Worm (Caenorhabditis elegans) whole organism, midembryonic: ENCODE results near the gene pqn-16.

Experiments used
- T22C8.4 ChIP-seq: fragments of 200-800 bp; sonication (Bioruptor generic); IDR thresholded peaks from 2 replicates; pipeline ENCODE4 v1.3.6; 2022; ENCODE audit warnings: missing genetic modification characterization, missing compliant biosample characterization
- cog-1 ChIP-seq: sonication (generic microtip); optimal IDR thresholded peaks from 2 replicates; lab custom pipeline; 2016; ENCODE audit warnings: missing genetic modification characterization, missing compliant biosample characterization
- flt-1 ChIP-seq: fragments of 200-800 bp; sonication (Bioruptor generic); IDR thresholded peaks from 2 replicates; pipeline ENCODE4 v1.3.6; 2022; ENCODE audit warnings: missing genetic modification characterization, missing compliant biosample characterization
- klf-2 ChIP-seq: fragments of 200-800 bp; sonication (Bioruptor generic); conservative IDR thresholded peaks from 2 replicates; pipeline ENCODE4 v1.3.6; 2022; ENCODE audit warnings: missing genetic modification reagents, missing genetic modification characterization, missing compliant biosample characterization
- med-1 ChIP-seq: sonication (generic microtip); optimal IDR thresholded peaks from 2 replicates; lab custom pipeline; 2017; ENCODE audit warnings: missing genetic modification characterization, mild to moderate bottlenecking, missing compliant biosample characterization, antibody characterized with exemption, missing genetic modification reagents; ENCODE audit not compliant: insufficient read depth
- ref-1 ChIP-seq: fragments of 200-800 bp; sonication (Bioruptor generic); conservative IDR thresholded peaks from 2 replicates; pipeline ENCODE4 v1.3.6; 2022; ENCODE audit warnings: missing genetic modification reagents, missing genetic modification characterization, missing compliant biosample characterization
- ztf-23 ChIP-seq: fragments of 200-800 bp; sonication (Bioruptor generic); IDR thresholded peaks from 2 replicates; pipeline ENCODE4 v1.3.6; 2022; ENCODE audit warnings: missing genetic modification reagents, missing genetic modification characterization, missing compliant biosample characterization

- no peak for TF ChIP-seq klf-2 (GFP tag; lab: Robert Waterston, UW)
- TF ChIP-seq cog-1 (tag; lab: Kevin White, UChicago) = no peak
- no peak for TF ChIP-seq flt-1 (GFP tag; lab: Robert Waterston, UW)
- TF ChIP-seq ref-1 = no peak
- no peak for TF ChIP-seq ztf-23 (GFP tag; lab: Robert Waterston, UW)
- no peak for TF ChIP-seq T22C8.4
- no peak for TF ChIP-seq med-1
Measured at ce11 chrV:9124180-9124579, 49.7 kb upstream of the pqn-16 start, which contains the start of gene F21C10.6.
